Worm (Caenorhabditis elegans): ENCODE data around the gene ugt-14.

The ugt-14 gene

ce11 chrV:4881377-4881776, 24.7 kb upstream of the ugt-14 start, which contains the start of gene str-32:
str-32 (minus strand) TSS chrV:4881477.
- no peak for TF ChIP-seq elt-1 (tag; optimal IDR thresholded peaks at IDR 0.05)
- TF ChIP-seq nhr-21 (tag; optimal IDR thresholded peaks at IDR 0.05): no peak
- TF ChIP-seq nhr-10 (tag; optimal IDR thresholded peaks at IDR 0.05): no peak
- TF ChIP-seq unc-62 (GFP tag; optimal IDR thresholded peaks at IDR 0.05): no peak

ce11 chrV:4884490-4884889, 21.6 kb upstream of the ugt-14 start, which contains the start of gene T19H12.12:
T19H12.12 (plus strand) TSS chrV:4884790.
- TF ChIP-seq lin-13 (GFP tag; optimal IDR thresholded peaks at IDR 0.05): no peak
- TF ChIP-seq nhr-77 (tag; optimal IDR thresholded peaks at IDR 0.05): no peak
- no peak for TF ChIP-seq dmd-4 (tag; optimal IDR thresholded peaks at IDR 0.05)
- no peak for TF ChIP-seq peb-1 (tag; optimal IDR thresholded peaks at IDR 0.05)

ce11 chrV:4885372-4885771, 20.7 kb upstream of the ugt-14 start, which contains the start of gene T19H12.3:
T19H12.3 (plus strand) TSS chrV:4885672.
- TF ChIP-seq nhr-6 (tag; optimal IDR thresholded peaks at IDR 0.05) (no peak), blmp-1 (tag; optimal IDR thresholded peaks at IDR 0.05; ENCODE audit: insufficient read depth) (no peak), nhr-12 (tag; optimal IDR thresholded peaks at IDR 0.05) (no peak), dmd-4 (tag; optimal IDR thresholded peaks at IDR 0.05) (no peak), egl-27 (tag; optimal IDR thresholded peaks at IDR 0.05) (no peak), mab-5 (tag; optimal IDR thresholded peaks at IDR 0.05) (no peak), ztf-11 (tag; optimal IDR thresholded peaks at IDR 0.05) (no peak), ztf-4 (tag; optimal IDR thresholded peaks at IDR 0.05) (no peak), unc-39 (tag; optimal IDR thresholded peaks at IDR 0.05) (no peak), alr-1 (tag; optimal IDR thresholded peaks at IDR 0.05) (no peak), ceh-82 (tag; optimal IDR thresholded peaks at IDR 0.05) (no peak), ama-1 (optimal IDR thresholded peaks at IDR 0.05) (no peak), R02D3.7 (tag; optimal IDR thresholded peaks at IDR 0.05) (no peak), ZK546.5 (tag; optimal IDR thresholded peaks at IDR 0.05) (no peak), zag-1 (tag; optimal IDR thresholded peaks at IDR 0.05) (no peak), nhr-21 (tag; optimal IDR thresholded peaks at IDR 0.05) (no peak), sma-9 (GFP tag; optimal IDR thresholded peaks at IDR 0.05) (no peak), sma-9 (tag; optimal IDR thresholded peaks at IDR 0.05) (no peak), unc-62 (GFP tag; optimal IDR thresholded peaks at IDR 0.05) (no peak)

ce11 chrV:4889477-4889876, 16.6 kb upstream of the ugt-14 start, which contains the start of gene ugt-12:
ugt-12 (minus strand) TSS chrV:4889629.
- TF ChIP-seq sem-4 (tag; optimal IDR thresholded peaks at IDR 0.05): no peak
- no peak for TF ChIP-seq nhr-6 (tag; optimal IDR thresholded peaks at IDR 0.05)
- peak; percentile 3 for TF ChIP-seq nhr-25 (tag; optimal IDR thresholded peaks at IDR 0.05)
- TF ChIP-seq R02D3.7 (tag; optimal IDR thresholded peaks at IDR 0.05): no peak
- TF ChIP-seq elt-3 (tag; optimal IDR thresholded peaks at IDR 0.05): no peak
- TF ChIP-seq ztf-4 (tag; optimal IDR thresholded peaks at IDR 0.05): no peak
- TF ChIP-seq gmeb-1 (tag; optimal IDR thresholded peaks at IDR 0.05): peak; percentile 7
- TF ChIP-seq nhr-12 (tag; optimal IDR thresholded peaks at IDR 0.05): no peak
- no peak for TF ChIP-seq F13H6.1 (tag; optimal IDR thresholded peaks at IDR 0.05)
- no peak for TF ChIP-seq mbf-1 (tag; optimal IDR thresholded peaks at IDR 0.05)
- peak; percentile 38 for TF ChIP-seq crh-2 (tag; optimal IDR thresholded peaks at IDR 0.05)
- no peak for TF ChIP-seq skn-1 (tag; optimal IDR thresholded peaks at IDR 0.05)
- TF ChIP-seq peb-1 (tag; optimal IDR thresholded peaks at IDR 0.05): no peak
- no peak for TF ChIP-seq ZK546.5 (tag; optimal IDR thresholded peaks at IDR 0.05)
- TF ChIP-seq ceh-16 (tag; optimal IDR thresholded peaks at IDR 0.05): no peak
- TF ChIP-seq sma-3 (GFP tag; optimal IDR thresholded peaks at IDR 0.05): peak; percentile 8
- no peak for TF ChIP-seq blmp-1 (tag; optimal IDR thresholded peaks at IDR 0.05; ENCODE audit: insufficient read depth)
- no peak for TF ChIP-seq dmd-4 (tag; optimal IDR thresholded peaks at IDR 0.05)
- TF ChIP-seq fos-1 (tag; optimal IDR thresholded peaks at IDR 0.05): peak; percentile 74
- TF ChIP-seq sma-9 (GFP tag; optimal IDR thresholded peaks at IDR 0.05): peak; percentile 82
- TF ChIP-seq sma-9 (tag; optimal IDR thresholded peaks at IDR 0.05): no peak
- TF ChIP-seq alr-1 (tag; optimal IDR thresholded peaks at IDR 0.05): no peak
- no peak for TF ChIP-seq ama-1 (optimal IDR thresholded peaks at IDR 0.05)
- no peak for TF ChIP-seq C34F6.9 (tag; optimal IDR thresholded peaks at IDR 0.05)
- no peak for TF ChIP-seq Y55F3AM.14 (GFP tag; optimal IDR thresholded peaks at IDR 0.05)
- peak; percentile 8 for TF ChIP-seq nhr-129 (tag; optimal IDR thresholded peaks at IDR 0.05)
- TF ChIP-seq nhr-23 (tag; optimal IDR thresholded peaks at IDR 0.05): no peak
- TF ChIP-seq mdl-1 (tag; optimal IDR thresholded peaks at IDR 0.05): no peak
- no peak for TF ChIP-seq nhr-10 (tag; optimal IDR thresholded peaks at IDR 0.05)
- TF ChIP-seq egl-27 (tag; optimal IDR thresholded peaks at IDR 0.05): no peak
- no peak for TF ChIP-seq nhr-11 (tag; optimal IDR thresholded peaks at IDR 0.05)
- TF ChIP-seq unc-39 (tag; optimal IDR thresholded peaks at IDR 0.05): no peak
- no peak for TF ChIP-seq zag-1 (tag; optimal IDR thresholded peaks at IDR 0.05)
- no peak for TF ChIP-seq snpc-4 (tag; optimal IDR thresholded peaks at IDR 0.05)
- TF ChIP-seq elt-1 (tag; optimal IDR thresholded peaks at IDR 0.05): no peak
- TF ChIP-seq nhr-21 (tag; optimal IDR thresholded peaks at IDR 0.05): no peak
- TF ChIP-seq nhr-77 (tag; optimal IDR thresholded peaks at IDR 0.05): no peak
- no peak for TF ChIP-seq unc-55 (GFP tag; optimal IDR thresholded peaks at IDR 0.05)
- no peak for TF ChIP-seq lsy-2 (tag; optimal IDR thresholded peaks at IDR 0.05)
- TF ChIP-seq lin-13 (GFP tag; optimal IDR thresholded peaks at IDR 0.05): no peak

All from whole organism, L2 larva.